Fruit fly (Drosophila melanogaster) whole organism, prepupa: ENCODE data around the gene CG46468.

Source experiments
- Blimp-1 ChIP-seq: fragments of 200-800 bp; sonication (Bioruptor generic); optimal IDR thresholded peaks from 3 replicates; lab custom pipeline; 2017; ENCODE audit warnings: missing biosample characterization, missing genetic modification characterization, mild to moderate bottlenecking, moderate library complexity, missing genetic modification reagents
- CG10631 ChIP-seq: fragments of 200-800 bp; sonication (Bioruptor generic); optimal IDR thresholded peaks from 2 replicates; lab custom pipeline; 2016; ENCODE audit warnings: missing biosample characterization, missing genetic modification characterization
- CG10669 ChIP-seq: fragments of 200-800 bp; sonication (Bioruptor generic); optimal IDR thresholded peaks from 3 replicates; lab custom pipeline; 2018; ENCODE audit warnings: missing biosample characterization, mild to moderate bottlenecking, missing genetic modification characterization, moderate library complexity
- CG15336 ChIP-seq: fragments of 200-800 bp; sonication (Bioruptor generic); IDR thresholded peaks from 2 replicates; pipeline ENCODE4 v1.3.6; 2022; ENCODE audit warnings: missing biosample characterization, missing genetic modification characterization
- CG1621 ChIP-seq: fragments of 200-800 bp; sonication (Bioruptor generic); optimal IDR thresholded peaks from 3 replicates; lab custom pipeline; 2018; ENCODE audit warnings: missing biosample characterization, mild to moderate bottlenecking, missing genetic modification characterization
- CG16779 ChIP-seq: fragments of 200-800 bp; sonication (Bioruptor generic); optimal IDR thresholded peaks from 3 replicates; lab custom pipeline; 2017; ENCODE audit warnings: missing biosample characterization, mild to moderate bottlenecking, missing genetic modification characterization
- CG31627 ChIP-seq: fragments of 200-800 bp; sonication (Bioruptor generic); optimal IDR thresholded peaks from 3 replicates; lab custom pipeline; 2016; ENCODE audit warnings: missing biosample characterization, missing genetic modification characterization
- CG34406 ChIP-seq: fragments of 200-800 bp; sonication (Bioruptor generic); optimal IDR thresholded peaks from 3 replicates; lab custom pipeline; 2016; ENCODE audit warnings: missing biosample characterization, missing genetic modification characterization
- CG3919 ChIP-seq: fragments of 200-800 bp; sonication (Bioruptor generic); optimal IDR thresholded peaks from 3 replicates; lab custom pipeline; 2016; ENCODE audit warnings: missing biosample characterization, missing genetic modification characterization
- CG4318 ChIP-seq: fragments of 200-800 bp; sonication (Bioruptor generic); optimal IDR thresholded peaks from 3 replicates; lab custom pipeline; 2017; ENCODE audit warnings: missing biosample characterization, mild to moderate bottlenecking, missing genetic modification characterization
- CG6163 ChIP-seq: fragments of 200-800 bp; sonication (Bioruptor generic); IDR thresholded peaks from 3 replicates; pipeline ENCODE4 v1.3.6; 2022; ENCODE audit warnings: missing biosample characterization, missing genetic modification characterization
- CG6276 ChIP-seq: fragments of 200-800 bp; sonication (Bioruptor generic); optimal IDR thresholded peaks from 2 replicates; lab custom pipeline; 2017; ENCODE audit warnings: missing biosample characterization, mild to moderate bottlenecking, missing genetic modification characterization
- CG6792 ChIP-seq: fragments of 200-800 bp; sonication (Bioruptor generic); optimal IDR thresholded peaks from 3 replicates; lab custom pipeline; 2016; ENCODE audit warnings: missing biosample characterization, missing genetic modification characterization
- CG6808 ChIP-seq: fragments of 200-800 bp; sonication (Bioruptor generic); optimal IDR thresholded peaks from 3 replicates; lab custom pipeline; 2017; ENCODE audit warnings: missing biosample characterization, missing genetic modification characterization, mild to moderate bottlenecking, moderate library complexity, missing genetic modification reagents
- CG6854 ChIP-seq: fragments of 200-800 bp; sonication (Bioruptor generic); optimal IDR thresholded peaks from 2 replicates; lab custom pipeline; 2017; ENCODE audit warnings: missing biosample characterization, mild to moderate bottlenecking, missing genetic modification characterization
- CG8119 ChIP-seq: fragments of 200-800 bp; sonication (Bioruptor generic); IDR thresholded peaks from 3 replicates; pipeline ENCODE4 v1.3.6; 2022; ENCODE audit warnings: missing biosample characterization, missing genetic modification characterization
- CG8319 ChIP-seq: fragments of 200-800 bp; sonication (Bioruptor generic); optimal IDR thresholded peaks from 3 replicates; lab custom pipeline; 2016; ENCODE audit warnings: missing biosample characterization, missing genetic modification characterization
- CG8632 ChIP-seq: fragments of 200-800 bp; sonication (Bioruptor generic); optimal IDR thresholded peaks from 3 replicates; lab custom pipeline; 2016; ENCODE audit warnings: missing biosample characterization, missing genetic modification characterization
- CG9139 ChIP-seq: fragments of 200-800 bp; sonication (Bioruptor generic); optimal IDR thresholded peaks from 3 replicates; lab custom pipeline; 2017; ENCODE audit warnings: missing biosample characterization, mild to moderate bottlenecking, missing genetic modification characterization
- Eip75B ChIP-seq: fragments of 200-800 bp; sonication (Bioruptor generic); optimal IDR thresholded peaks from 3 replicates; lab custom pipeline; 2016; ENCODE audit warnings: missing biosample characterization, missing genetic modification characterization
- Eip78C ChIP-seq: fragments of 200-800 bp; sonication (Bioruptor generic); peaks from one replicate; lab custom pipeline; 2016; ENCODE audit warnings: missing biosample characterization, missing genetic modification characterization
- Ets96B ChIP-seq: fragments of 200-800 bp; optimal IDR thresholded peaks from 2 replicates; lab custom pipeline; 2019; ENCODE audit warnings: missing biosample characterization, mild to moderate bottlenecking, missing genetic modification characterization, moderate library complexity
- Gug ChIP-seq: fragments of 200-800 bp; sonication (Bioruptor generic); IDR thresholded peaks from 2 replicates; pipeline ENCODE4 v1.3.6; 2022; ENCODE audit warnings: missing biosample characterization, missing genetic modification characterization
- Hr38 ChIP-seq: sonication (Bioruptor generic); optimal IDR thresholded peaks from 2 replicates; lab custom pipeline; 2016; ENCODE audit warnings: missing biosample characterization, missing genetic modification characterization
- Hr4 ChIP-seq: fragments of 200-800 bp; sonication (Bioruptor generic); optimal IDR thresholded peaks from 3 replicates; lab custom pipeline; 2016; ENCODE audit warnings: missing biosample characterization, missing genetic modification characterization
- Lpt ChIP-seq: fragments of 200-800 bp; sonication (Bioruptor generic); optimal IDR thresholded peaks from 3 replicates; lab custom pipeline; 2016; ENCODE audit warnings: missing biosample characterization, missing genetic modification characterization
- Smox ChIP-seq: fragments of 200-800 bp; sonication (Bioruptor generic); optimal IDR thresholded peaks from 3 replicates; lab custom pipeline; 2016; ENCODE audit warnings: missing biosample characterization, missing genetic modification characterization
- Sox102F ChIP-seq: fragments of 200-800 bp; sonication (Bioruptor generic); optimal IDR thresholded peaks from 2 replicates; lab custom pipeline; 2016; ENCODE audit warnings: missing biosample characterization, mild to moderate bottlenecking, missing genetic modification characterization
- Sox14 ChIP-seq: fragments of 200-800 bp; sonication (Bioruptor generic); optimal IDR thresholded peaks from 3 replicates; lab custom pipeline; 2016; ENCODE audit warnings: missing biosample characterization, missing genetic modification characterization
- achi ChIP-seq: fragments of 200-800 bp; sonication (Bioruptor generic); optimal IDR thresholded peaks from 3 replicates; lab custom pipeline; 2016; ENCODE audit warnings: missing biosample characterization, missing genetic modification characterization
- cyc ChIP-seq: fragments of 200-800 bp; sonication (Bioruptor generic); optimal IDR thresholded peaks from 3 replicates; lab custom pipeline; 2016; ENCODE audit warnings: missing biosample characterization, missing genetic modification characterization
- eg ChIP-seq: fragments of 200-800 bp; sonication (Bioruptor generic); IDR thresholded peaks from 3 replicates; pipeline ENCODE4 v1.3.6; 2022; ENCODE audit warnings: missing biosample characterization, missing genetic modification characterization
- esn ChIP-seq: fragments of 200-800 bp; sonication (Bioruptor generic); optimal IDR thresholded peaks from 2 replicates; lab custom pipeline; 2016; ENCODE audit warnings: missing biosample characterization, mild to moderate bottlenecking, missing genetic modification characterization, moderate library complexity
- fd59A ChIP-seq: fragments of 200-800 bp; sonication (Bioruptor generic); optimal IDR thresholded peaks from 2 replicates; lab custom pipeline; 2017; ENCODE audit warnings: missing biosample characterization, mild to moderate bottlenecking, missing genetic modification characterization, missing genetic modification reagents
- fkh ChIP-seq: fragments of 200-800 bp; sonication (Bioruptor generic); optimal IDR thresholded peaks from 3 replicates; lab custom pipeline; 2017; ENCODE audit warnings: missing biosample characterization, mild to moderate bottlenecking, missing genetic modification characterization, moderate library complexity
- lz ChIP-seq: fragments of 200-800 bp; sonication (Bioruptor generic); optimal IDR thresholded peaks from 3 replicates; lab custom pipeline; 2016; ENCODE audit warnings: missing biosample characterization, missing genetic modification characterization
- net ChIP-seq: fragments of 200-800 bp; sonication (Bioruptor generic); optimal IDR thresholded peaks from 3 replicates; lab custom pipeline; 2016; ENCODE audit warnings: missing biosample characterization, missing genetic modification characterization
- pdm3 ChIP-seq: fragments of 200-800 bp; sonication (Bioruptor generic); optimal IDR thresholded peaks from 3 replicates; lab custom pipeline; 2016; ENCODE audit warnings: missing biosample characterization, missing genetic modification characterization
- spab ChIP-seq: fragments of 200-800 bp; sonication (Bioruptor generic); optimal IDR thresholded peaks from 2 replicates; lab custom pipeline; 2017; ENCODE audit warnings: missing biosample characterization, mild to moderate bottlenecking, missing genetic modification characterization, missing genetic modification reagents
- ss ChIP-seq, 2 experiments: fragments of 200-800 bp; sonication (Bioruptor generic); optimal IDR thresholded peaks; 2 replicates in 1 of 2; 3 replicates in 1 of 2; lab custom pipeline; 2017 to 2018; ENCODE audit warnings: mild to moderate bottlenecking in 2 of 2, missing biosample characterization in 2 of 2, missing genetic modification characterization in 2 of 2, moderate library complexity in 1 of 2
- svp ChIP-seq: fragments of 200-800 bp; sonication (Bioruptor generic); peaks from one replicate; lab custom pipeline; 2016; ENCODE audit warnings: missing biosample characterization, missing genetic modification characterization
- topi ChIP-seq: fragments of 200-800 bp; sonication (Bioruptor generic); optimal IDR thresholded peaks from 3 replicates; lab custom pipeline; 2016; ENCODE audit warnings: missing biosample characterization, missing genetic modification characterization

Gene CG46468

dm6 chr2L:9564527-9564926 is 711 bp downstream of the CG46468 start (continued):
- TF ChIP-seq CG6854 (GFP tag; lab: Kevin White, UChicago) (no peak), cyc (peak; percentile 2), fkh (no peak), ss (GFP tag; optimal IDR thresholded peaks at IDR 0.05; lab: Kevin White, UChicago) (no peak), Hr38 (no peak), CG3919 (GFP tag; lab: Kevin White, UChicago) (peak; percentile 37), CG4318 (GFP tag; lab: Kevin White, UChicago) (peak; percentile 64), svp (GFP tag; lab: Kevin White, UChicago) (no peak), spab (GFP tag; lab: Kevin White, UChicago) (peak; percentile 1), topi (GFP tag; lab: Kevin White, UChicago) (peak; percentile 29), Eip75B (peak; percentile 15), CG15336 (peak; percentile 85), fd59A (GFP tag; lab: Kevin White, UChicago) (no peak), CG8319 (GFP tag; lab: Kevin White, UChicago) (no peak), CG34406 (GFP tag; lab: Kevin White, UChicago) (peak; percentile 13), CG8119 (peak; percentile 84), pdm3 (GFP tag; lab: Kevin White, UChicago) (peak; percentile 44), Hr4 (GFP tag; lab: Kevin White, UChicago) (peak; percentile 76), CG10631 (GFP tag; lab: Kevin White, UChicago) (peak; percentile 50), esn (GFP tag; lab: Kevin White, UChicago) (peak; percentile 41), CG31627 (GFP tag; lab: Kevin White, UChicago) (no peak), CG6792 (GFP tag; lab: Kevin White, UChicago) (no peak), lz (GFP tag; lab: Kevin White, UChicago) (peak; percentile 8), Lpt (GFP tag; lab: Kevin White, UChicago) (peak; percentile 68), Sox14 (GFP tag; lab: Kevin White, UChicago) (no peak), CG8632 (GFP tag; lab: Kevin White, UChicago) (peak; percentile 15), Gug (GFP tag; lab: Robert Waterston, UW) (peak; percentile 68), CG9139 (GFP tag; lab: Kevin White, UChicago) (no peak), CG6808 (GFP tag; lab: Kevin White, UChicago) (no peak), Smox (GFP tag; lab: Kevin White, UChicago) (no peak), Ets96B (peak; percentile 31), CG16779 (no peak), CG6276 (peak; percentile 76), achi (GFP tag; lab: Kevin White, UChicago) (peak; percentile 67)

- no peak for TF ChIP-seq spab (GFP tag; lab: Kevin White, UChicago)
- peak; percentile 13 for TF ChIP-seq achi (GFP tag; lab: Kevin White, UChicago)
- TF ChIP-seq CG6276, result no peak
- no peak for TF ChIP-seq Blimp-1
- TF ChIP-seq CG8632 (GFP tag; lab: Kevin White, UChicago), result no peak
- peak; percentile 66 for TF ChIP-seq Eip78C
- 0 out of 3 replicates have a peak, but pooled peaks have one; percentile 21 for TF ChIP-seq CG8119
These were observed 2.5 kb downstream of the CG46468 start for dm6 chr2L:9562713-9563112.

- TF ChIP-seq achi (GFP tag; lab: Kevin White, UChicago) (no peak), net (GFP tag; lab: Kevin White, UChicago) (no peak), Sox102F (GFP tag; lab: Kevin White, UChicago) (no peak), eg (peak; percentile 27; the same call in 1 of the 3 replicates), CG6163 (GFP tag; lab: Robert Waterston, UW) (0 out of 3 replicates have a peak, but pooled peaks have one; percentile 25), CG10669 (GFP tag; lab: Kevin White, UChicago) (no peak), CG1621 (tag; lab: Kevin White, UChicago) (no peak)
These were observed 5.1 kb downstream of the CG46468 start for dm6 chr2L:9560045-9560587.
